Worm (Caenorhabditis elegans) whole organism, L1 larva: ENCODE measurements around the gene fbxa-148.

Experiments used
- ces-1 ChIP-seq: fragments of 150-350 bp; optimal IDR thresholded peaks from 2 replicates; lab custom pipeline; 2014; ENCODE audit warnings: missing biosample characterization, missing genetic modification reagents, missing genetic modification characterization
- fkh-10 ChIP-seq: sonication (generic microtip); optimal IDR thresholded peaks from 2 replicates; lab custom pipeline; 2017; ENCODE audit warnings: missing biosample characterization, missing genetic modification reagents, missing genetic modification characterization
- fos-1 ChIP-seq: fragments of 150-350 bp; optimal IDR thresholded peaks from 2 replicates; lab custom pipeline; 2014; ENCODE audit warnings: missing biosample characterization, missing genetic modification characterization
- grh-1 ChIP-seq: fragments of 200-800 bp; sonication (Bioruptor generic); IDR thresholded peaks from 2 replicates; pipeline ENCODE4 v1.3.6; 2022; ENCODE audit warnings: missing genetic modification reagents, missing genetic modification characterization, missing compliant biosample characterization
- hpl-2 ChIP-seq: fragments of 150-350 bp; optimal IDR thresholded peaks from 2 replicates; lab custom pipeline; 2014; ENCODE audit warnings: missing biosample characterization, missing genetic modification reagents, missing genetic modification characterization
- lin-14 ChIP-seq: fragments of 200-800 bp; sonication (Bioruptor generic); optimal IDR thresholded peaks from 2 replicates; lab custom pipeline; 2018; ENCODE audit warnings: mild to moderate bottlenecking, missing genetic modification characterization, moderate library complexity, missing compliant biosample characterization
- mdl-1 ChIP-seq, 2 experiments: fragments of 150-350 bp; optimal IDR thresholded peaks; 2 replicates each; lab custom pipeline; 2014 to 2017; ENCODE audit warnings: missing biosample characterization in 2 of 2, missing genetic modification characterization in 2 of 2, inconsistent platforms in 1 of 2
- mef-2 ChIP-seq: fragments of 150-350 bp; optimal IDR thresholded peaks from 2 replicates; lab custom pipeline; 2014; ENCODE audit warnings: missing biosample characterization, missing genetic modification characterization
- nhr-11 ChIP-seq: fragments of 150-350 bp; optimal IDR thresholded peaks from 2 replicates; lab custom pipeline; 2014; ENCODE audit warnings: missing biosample characterization, missing genetic modification characterization
- nhr-12 ChIP-seq: sonication (generic microtip); optimal IDR thresholded peaks from 2 replicates; lab custom pipeline; 2017; ENCODE audit warnings: missing biosample characterization, missing genetic modification characterization
- nhr-237 ChIP-seq: fragments of 150-350 bp; optimal IDR thresholded peaks from 2 replicates; lab custom pipeline; 2014; ENCODE audit warnings: missing biosample characterization, missing genetic modification characterization
- pqm-1 ChIP-seq: sonication (generic microtip); optimal IDR thresholded peaks from 3 replicates; lab custom pipeline; 2017; ENCODE audit warnings: missing biosample characterization, missing genetic modification characterization

DNA sequence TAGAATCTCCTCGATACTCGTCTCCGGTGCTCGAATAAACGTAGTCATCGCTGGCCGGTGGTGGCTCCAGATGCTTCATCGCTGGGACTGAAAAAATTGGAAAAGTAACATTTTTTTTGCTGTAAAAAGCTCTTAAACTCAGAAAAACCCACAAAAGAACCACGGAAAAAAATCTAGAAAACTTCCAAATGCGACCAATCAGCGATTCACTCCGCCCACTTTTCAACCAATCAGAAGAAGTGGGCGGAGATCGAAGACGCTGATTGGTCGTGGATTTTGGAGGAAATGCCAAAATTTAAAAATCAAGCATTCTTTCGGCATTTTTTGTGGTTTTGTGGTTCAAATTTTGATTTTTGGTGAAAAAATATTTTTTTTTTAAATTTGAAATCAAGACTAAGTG, 20.1 kb downstream of the fbxa-148 start:
- no peak for TF ChIP-seq mdl-1 (tag; optimal IDR thresholded peaks at IDR 0.05; lab: Kevin White, UChicago)
- TF ChIP-seq nhr-11 (tag; lab: Kevin White, UChicago) = no peak
- no peak for TF ChIP-seq mef-2
- TF ChIP-seq grh-1 (GFP tag; lab: Robert Waterston, UW) = no peak
- TF ChIP-seq ces-1 (GFP tag; lab: Kevin White, UChicago) = no peak
- no peak for TF ChIP-seq nhr-12 (tag; lab: Kevin White, UChicago)
- TF ChIP-seq pqm-1 (tag; lab: Kevin White, UChicago) = no peak
- TF ChIP-seq lin-14 (GFP tag; lab: Kevin White, UChicago) = no peak
- no peak for TF ChIP-seq fkh-10 (GFP tag; lab: Kevin White, UChicago)
- TF ChIP-seq hpl-2 (GFP tag; lab: Kevin White, UChicago) = no peak
- TF ChIP-seq fos-1 (tag; lab: Kevin White, UChicago) = no peak
- no peak for TF ChIP-seq nhr-237
